Fruit fly (Drosophila melanogaster) whole organism, embryonic: ENCODE data around the gene CG33702.

Experiments used
- Aef1 ChIP-seq: fragments of 200-800 bp; sonication (Bioruptor generic); IDR thresholded peaks from 3 replicates; pipeline ENCODE4 v1.3.6; 2022; ENCODE audit warnings: missing biosample characterization, missing genetic modification characterization
- CG10209 ChIP-seq: fragments of 200-800 bp; sonication (Bioruptor generic); optimal IDR thresholded peaks from 3 replicates; lab custom pipeline; 2017; ENCODE audit warnings: missing biosample characterization, mild to moderate bottlenecking, missing genetic modification characterization, missing genetic modification reagents
- CG10543 ChIP-seq: fragments of 200-800 bp; sonication (Bioruptor generic); optimal IDR thresholded peaks from 3 replicates; lab custom pipeline; 2017; ENCODE audit warnings: missing biosample characterization, mild to moderate bottlenecking, missing genetic modification characterization, moderate library complexity
- CG13894 ChIP-seq: fragments of 200-800 bp; sonication (Bioruptor generic); optimal IDR thresholded peaks from 3 replicates; lab custom pipeline; 2018; ENCODE audit warnings: missing biosample characterization, mild to moderate bottlenecking, missing genetic modification characterization, moderate library complexity
- CG14441 ChIP-seq: fragments of 200-800 bp; sonication (Bioruptor generic); IDR thresholded peaks from 2 replicates; pipeline ENCODE4 v1.3.6; 2022; ENCODE audit warnings: missing biosample characterization, missing genetic modification characterization
- CG14710 ChIP-seq: fragments of 200-800 bp; sonication (Bioruptor generic); optimal IDR thresholded peaks from 3 replicates; lab custom pipeline; 2019; ENCODE audit warnings: missing biosample characterization, mild to moderate bottlenecking, missing genetic modification characterization, moderate library complexity
- CG17612 ChIP-seq: fragments of 200-800 bp; sonication (Bioruptor generic); IDR thresholded peaks from 2 replicates; pipeline ENCODE4 v1.3.6; 2022; ENCODE audit warnings: missing biosample characterization, missing genetic modification characterization
- CG2199 ChIP-seq: fragments of 200-800 bp; sonication (Bioruptor generic); IDR thresholded peaks from 3 replicates; pipeline ENCODE4 v1.3.6; 2022; ENCODE audit warnings: missing biosample characterization, missing genetic modification characterization
- CG30020 ChIP-seq: fragments of 200-800 bp; optimal IDR thresholded peaks from 2 replicates; lab custom pipeline; 2019; ENCODE audit warnings: missing biosample characterization, mild to moderate bottlenecking, missing genetic modification characterization, moderate library complexity
- CG3163 ChIP-seq: fragments of 200-800 bp; sonication (Bioruptor generic); optimal IDR thresholded peaks from 3 replicates; lab custom pipeline; 2016; ENCODE audit warnings: missing biosample characterization, missing genetic modification characterization
- CG34376 ChIP-seq: fragments of 200-800 bp; sonication (Bioruptor generic); optimal IDR thresholded peaks from 2 replicates; lab custom pipeline; 2018; ENCODE audit warnings: missing biosample characterization, mild to moderate bottlenecking, missing genetic modification characterization
- CG4328 ChIP-seq: fragments of 200-800 bp; sonication (Bioruptor generic); optimal IDR thresholded peaks from 3 replicates; lab custom pipeline; 2017; ENCODE audit warnings: missing biosample characterization, missing genetic modification reagents, missing genetic modification characterization
- CG6813 ChIP-seq: fragments of 200-800 bp; sonication (Bioruptor generic); optimal IDR thresholded peaks from 2 replicates; lab custom pipeline; 2017; ENCODE audit warnings: missing biosample characterization, missing genetic modification characterization, mild to moderate bottlenecking, moderate library complexity, missing genetic modification reagents
- CG8478 ChIP-seq: fragments of >200 bp; optimal IDR thresholded peaks from 2 replicates; lab custom pipeline; 2018
- CG9797 ChIP-seq: fragments of 200-800 bp; sonication (Bioruptor generic); optimal IDR thresholded peaks from 3 replicates; lab custom pipeline; 2018; ENCODE audit warnings: missing biosample characterization, mild to moderate bottlenecking, missing genetic modification characterization
- Camta ChIP-seq: fragments of 200-800 bp; sonication (Bioruptor generic); optimal IDR thresholded peaks from 2 replicates; lab custom pipeline; 2016; ENCODE audit warnings: missing biosample characterization, missing genetic modification characterization
- CkIIα-i1 ChIP-seq: fragments of 200-800 bp; sonication (Bioruptor generic); IDR thresholded peaks from 2 replicates; pipeline ENCODE4 v1.3.6; 2022; ENCODE audit warnings: missing biosample characterization, missing genetic modification characterization
- D19A ChIP-seq: fragments of 200-800 bp; optimal IDR thresholded peaks from 3 replicates; lab custom pipeline; 2019; ENCODE audit warnings: missing biosample characterization, mild to moderate bottlenecking, missing genetic modification characterization, moderate library complexity
- Drgx ChIP-seq: fragments of 200-800 bp; sonication (Bioruptor generic); IDR thresholded peaks from 2 replicates; pipeline ENCODE4 v1.3.6; 2022; ENCODE audit warnings: missing biosample characterization, missing genetic modification characterization
- Gsc ChIP-seq: fragments of 200-800 bp; sonication (Bioruptor generic); IDR thresholded peaks from 2 replicates; pipeline ENCODE4 v1.3.6; 2022; ENCODE audit warnings: missing biosample characterization, missing genetic modification characterization
- Hr78 ChIP-seq, 2 experiments: fragments of 200-800 bp in 1 of 2; fragments of >200 bp in 1 of 2; sonication (Bioruptor generic) in 1 of 2; optimal IDR thresholded peaks; 2 replicates each; lab custom pipeline; 2017 to 2019; ENCODE audit warnings: missing biosample characterization in 2 of 2, missing genetic modification characterization in 2 of 2, mild to moderate bottlenecking in 1 of 2, moderate library complexity in 1 of 2
- Med ChIP-seq: fragments of 200-800 bp; sonication (Bioruptor generic); peaks from one replicate; lab custom pipeline; 2016; ENCODE audit warnings: missing biosample characterization, missing genetic modification characterization, mild to moderate bottlenecking, inconsistent platforms, moderate library complexity
- NC2β ChIP-seq: fragments of 200-800 bp; sonication (Bioruptor generic); optimal IDR thresholded peaks from 2 replicates; lab custom pipeline; 2016; ENCODE audit warnings: missing biosample characterization, missing genetic modification characterization
- Neu2 ChIP-seq: fragments of 200-800 bp; sonication (Bioruptor generic); optimal IDR thresholded peaks from 3 replicates; lab custom pipeline; 2016; ENCODE audit warnings: missing biosample characterization, missing genetic modification characterization, borderline replicate concordance
- Ptx1 ChIP-seq: fragments of 200-800 bp; sonication (Bioruptor generic); IDR thresholded peaks from 2 replicates; pipeline ENCODE4 v1.3.6; 2022; ENCODE audit warnings: missing biosample characterization, missing genetic modification characterization
- Six4 ChIP-seq: fragments of 200-800 bp; sonication (Bioruptor generic); optimal IDR thresholded peaks from 2 replicates; lab custom pipeline; 2016; ENCODE audit warnings: missing biosample characterization, missing genetic modification characterization
- Taf1 ChIP-seq: fragments of 200-800 bp; sonication (Bioruptor generic); IDR thresholded peaks from 2 replicates; pipeline ENCODE4 v1.3.6; 2022; ENCODE audit warnings: missing biosample characterization, missing genetic modification characterization
- Trl ChIP-seq, 3 experiments: fragments of >200 bp in 2 of 3; fragments of 200-800 bp in 1 of 3; sonication (Bioruptor generic) in 1 of 3; optimal IDR thresholded peaks; 2 replicates in 1 of 3; 3 replicates in 2 of 3; lab custom pipeline; 2016 to 2017; ENCODE audit warnings: missing biosample characterization in 1 of 3, missing genetic modification characterization in 1 of 3
- Xbp1 ChIP-seq: fragments of 200-800 bp; sonication (Bioruptor generic); optimal IDR thresholded peaks from 3 replicates; lab custom pipeline; 2016; ENCODE audit warnings: missing biosample characterization, mild to moderate bottlenecking, missing genetic modification characterization
- amos ChIP-seq: fragments of 200-800 bp; sonication (Bioruptor generic); IDR thresholded peaks from 2 replicates; pipeline ENCODE4 v1.3.6; 2022; ENCODE audit warnings: missing biosample characterization, missing genetic modification characterization; ENCODE audit not compliant: partially characterized antibody
- ara ChIP-seq: fragments of 200-800 bp; sonication (Bioruptor generic); IDR thresholded peaks from 2 replicates; pipeline ENCODE4 v1.3.6; 2022; ENCODE audit warnings: missing biosample characterization, missing genetic modification characterization
- chinmo ChIP-seq: fragments of 200-800 bp; sonication (Bioruptor generic); IDR thresholded peaks from 4 replicates; pipeline ENCODE4 v1.3.6; 2022; ENCODE audit warnings: missing biosample characterization, missing genetic modification characterization; ENCODE audit not compliant: partially characterized antibody
- crp ChIP-seq, 2 experiments: fragments of 200-800 bp; sonication (Bioruptor generic); optimal IDR thresholded peaks; 2 replicates in 1 of 2; 3 replicates in 1 of 2; lab custom pipeline; 2017; ENCODE audit warnings: missing biosample characterization in 2 of 2, missing genetic modification characterization in 2 of 2, mild to moderate bottlenecking in 1 of 2, moderate library complexity in 1 of 2
- cwo ChIP-seq: fragments of 200-800 bp; sonication (Bioruptor generic); optimal IDR thresholded peaks from 3 replicates; lab custom pipeline; 2017; ENCODE audit warnings: missing biosample characterization, missing genetic modification characterization, mild to moderate bottlenecking, moderate library complexity, missing genetic modification reagents
- exex ChIP-seq: fragments of 200-800 bp; sonication (Bioruptor generic); optimal IDR thresholded peaks from 4 replicates; lab custom pipeline; 2018; ENCODE audit warnings: missing biosample characterization, mild to moderate bottlenecking, missing genetic modification characterization, moderate library complexity
- gcm ChIP-seq: fragments of 200-800 bp; sonication (Bioruptor generic); optimal IDR thresholded peaks from 2 replicates; lab custom pipeline; 2019; ENCODE audit warnings: missing biosample characterization, mild to moderate bottlenecking, missing genetic modification characterization, moderate library complexity
- ham ChIP-seq: fragments of 200-800 bp; sonication (Bioruptor generic); IDR thresholded peaks from 2 replicates; pipeline ENCODE4 v1.3.6; 2022; ENCODE audit warnings: missing biosample characterization, missing genetic modification characterization
- jigr1 ChIP-seq: fragments of 200-800 bp; sonication (Bioruptor generic); IDR thresholded peaks from 3 replicates; pipeline ENCODE4 v1.3.6; 2022; ENCODE audit warnings: missing biosample characterization, missing genetic modification characterization
- kay ChIP-seq: fragments of 200-800 bp; sonication (Bioruptor generic); optimal IDR thresholded peaks from 2 replicates; lab custom pipeline; 2016; ENCODE audit warnings: missing biosample characterization, missing genetic modification characterization
- klu ChIP-seq: fragments of 200-800 bp; sonication (Bioruptor generic); IDR thresholded peaks from 2 replicates; pipeline ENCODE4 v1.3.6; 2022; ENCODE audit warnings: missing biosample characterization, missing genetic modification characterization
- mirr ChIP-seq: fragments of 200-800 bp; sonication (Bioruptor generic); optimal IDR thresholded peaks from 3 replicates; lab custom pipeline; 2018; ENCODE audit warnings: missing biosample characterization, mild to moderate bottlenecking, missing genetic modification characterization
- onecut ChIP-seq: fragments of 200-800 bp; sonication (Bioruptor generic); IDR thresholded peaks from 2 replicates; pipeline ENCODE4 v1.3.6; 2022; ENCODE audit warnings: missing biosample characterization, missing genetic modification characterization
- scrt ChIP-seq: fragments of 200-800 bp; sonication (Bioruptor generic); optimal IDR thresholded peaks from 2 replicates; lab custom pipeline; 2018; ENCODE audit warnings: missing biosample characterization, mild to moderate bottlenecking, missing genetic modification characterization, moderate library complexity
- sd ChIP-seq: fragments of 200-800 bp; sonication (Bioruptor generic); optimal IDR thresholded peaks from 3 replicates; lab custom pipeline; 2018; ENCODE audit warnings: missing biosample characterization, mild to moderate bottlenecking, missing genetic modification characterization, moderate library complexity
- sens ChIP-seq: fragments of 200-800 bp; sonication (Bioruptor generic); peaks from one replicate; lab custom pipeline; 2016; ENCODE audit warnings: missing biosample characterization, missing genetic modification characterization
- seq ChIP-seq: fragments of 200-800 bp; sonication (Bioruptor generic); IDR thresholded peaks from 2 replicates; pipeline ENCODE4 v1.3.6; 2022; ENCODE audit warnings: missing biosample characterization, missing genetic modification characterization
- slbo ChIP-seq: fragments of 200-800 bp; sonication (Bioruptor generic); IDR thresholded peaks from 2 replicates; pipeline ENCODE4 v1.3.6; 2022; ENCODE audit warnings: missing biosample characterization, missing genetic modification characterization
- sqz ChIP-seq: fragments of 200-800 bp; sonication (Bioruptor generic); optimal IDR thresholded peaks from 3 replicates; lab custom pipeline; 2018; ENCODE audit warnings: missing biosample characterization, mild to moderate bottlenecking, missing genetic modification characterization
- sug ChIP-seq: fragments of 200-800 bp; optimal IDR thresholded peaks from 2 replicates; lab custom pipeline; 2019; ENCODE audit warnings: missing biosample characterization, mild to moderate bottlenecking, missing genetic modification characterization, moderate library complexity
- twi ChIP-seq: fragments of 200-800 bp; optimal IDR thresholded peaks from 2 replicates; lab custom pipeline; 2019; ENCODE audit warnings: missing biosample characterization, mild to moderate bottlenecking, missing genetic modification characterization, moderate library complexity

CG33702 gene

dm6 chr3L:9501298-9501697 is 11.9 kb downstream of the CG33702 start (continued):
- TF ChIP-seq CG2199 (GFP tag; lab: Robert Waterston, UW) = no peak
- TF ChIP-seq D19A (tag; lab: Kevin White, UChicago) = no peak
- TF ChIP-seq Gsc = no peak
- TF ChIP-seq sens (GFP tag; lab: Kevin White, UChicago) = peak; percentile 18
- peak; percentile 74 for TF ChIP-seq CG3163
- no peak for TF ChIP-seq CG8478
- TF ChIP-seq Neu2 = no peak
- TF ChIP-seq CG30020 = no peak
- no peak for TF ChIP-seq jigr1 (GFP tag; lab: Robert Waterston, UW)
- TF ChIP-seq CG10209 (GFP tag; lab: Kevin White, UChicago) = no peak
- no peak for TF ChIP-seq Taf1 (GFP tag; lab: Robert Waterston, UW)
- no peak for TF ChIP-seq Ptx1 (GFP tag; lab: Robert Waterston, UW)
- TF ChIP-seq CG14710 (tag; lab: Kevin White, UChicago) = no peak
- no peak for TF ChIP-seq kay (GFP tag; lab: Kevin White, UChicago)
- TF ChIP-seq Hr78 (GFP tag; optimal IDR thresholded peaks at IDR 0.05; lab: Kevin White, UChicago) = no peak
- TF ChIP-seq Six4 (GFP tag; lab: Kevin White, UChicago) = no peak
- no peak for TF ChIP-seq ara (GFP tag; lab: Robert Waterston, UW)
- TF ChIP-seq seq = no peak
- no peak for TF ChIP-seq klu
- no peak for TF ChIP-seq Aef1 (GFP tag; lab: Robert Waterston, UW)
- no peak for TF ChIP-seq Drgx
- no peak for TF ChIP-seq slbo (GFP tag; lab: Robert Waterston, UW)
- no peak for TF ChIP-seq CG6813 (GFP tag; lab: Kevin White, UChicago)
- no peak for TF ChIP-seq Camta (GFP tag; lab: Kevin White, UChicago)
- no peak for TF ChIP-seq twi (tag; lab: Kevin White, UChicago)
- TF ChIP-seq NC2β = no peak
- TF ChIP-seq Trl (optimal IDR thresholded peaks at IDR 0.05; lab: Kevin White, UChicago) = peak in 1 of 2 experiments; percentile 22
- TF ChIP-seq Trl (GFP tag; optimal IDR thresholded peaks at IDR 0.05; lab: Kevin White, UChicago) = no peak
- TF ChIP-seq scrt (GFP tag; lab: Kevin White, UChicago) = peak; percentile 60
- no peak for TF ChIP-seq amos (GFP tag; lab: Robert Waterston, UW)
- no peak for TF ChIP-seq CG4328
- no peak for TF ChIP-seq CkIIα-i1
- TF ChIP-seq ham (GFP tag; lab: Robert Waterston, UW) = no peak
- peak; percentile 59 for TF ChIP-seq sqz (GFP tag; lab: Kevin White, UChicago)
- TF ChIP-seq CG34376 (GFP tag; lab: Kevin White, UChicago) = no peak
- TF ChIP-seq, all 482 proteins: peak for 7

dm6 chr3L:9499919-9500807 is 13.0 kb downstream of the CG33702 start:
- peak; percentile 44 for TF ChIP-seq sug (tag; lab: Kevin White, UChicago)
- TF ChIP-seq CG13894 (tag; lab: Kevin White, UChicago) = peak; percentile 11
- 0 out of 4 replicates have a peak, but pooled peaks have one; percentile 18 for TF ChIP-seq chinmo (GFP tag; lab: Robert Waterston, UW)
- TF ChIP-seq onecut (GFP tag; lab: Robert Waterston, UW) = no peak
- TF ChIP-seq CG10543 (GFP tag; lab: Kevin White, UChicago) = peak; percentile 31
- no peak for TF ChIP-seq gcm (GFP tag; lab: Kevin White, UChicago)
- TF ChIP-seq CG14441 (GFP tag; lab: Robert Waterston, UW) = no peak
- TF ChIP-seq CG34376 (GFP tag; lab: Kevin White, UChicago) = peak; percentile 38
- TF ChIP-seq exex (tag; lab: Kevin White, UChicago) = peak; percentile 58
- no peak for TF ChIP-seq CG17612 (GFP tag; lab: Robert Waterston, UW)
- TF ChIP-seq Med = peak; percentile 38
- TF ChIP-seq sd (tag; lab: Kevin White, UChicago) = peak; percentile 50
- TF ChIP-seq crp (GFP tag; optimal IDR thresholded peaks at IDR 0.05; lab: Kevin White, UChicago) = no peak
- TF ChIP-seq cwo (GFP tag; lab: Kevin White, UChicago) = peak; percentile 43
- TF ChIP-seq Xbp1 (GFP tag; lab: Kevin White, UChicago) = no peak
- TF ChIP-seq CG9797 (GFP tag; lab: Kevin White, UChicago) = no peak
- TF ChIP-seq mirr (GFP tag; lab: Kevin White, UChicago) = peak; percentile 69
